Worm (Caenorhabditis elegans) whole organism, young adult: Measurements from ENCODE around the gene sqv-2.

Experiments used
- bed-1 ChIP-seq: fragments of 200-800 bp; sonication (Bioruptor generic); IDR thresholded peaks from 2 replicates; pipeline ENCODE4 v1.3.6; 2022; ENCODE audit warnings: missing genetic modification reagents, missing genetic modification characterization, missing compliant biosample characterization
- tlf-1 ChIP-seq: fragments of 200-800 bp; sonication (Bioruptor generic); optimal IDR thresholded peaks from 2 replicates; lab custom pipeline; 2018; ENCODE audit warnings: mild to moderate bottlenecking, missing genetic modification characterization, missing compliant biosample characterization

- TF ChIP-seq tlf-1 = no peak
- TF ChIP-seq bed-1 (GFP tag; lab: Robert Waterston, UW) = no peak
These were observed 31.6 kb downstream of the sqv-2 start for ce11 chrII:2862557-2863035.
